Worm (Caenorhabditis elegans) whole organism, L4 larva: ENCODE data around the gene T05A7.1.
A peak's percentile ranks its signal among the peaks of the same experiment; 100 is the strongest.

ENCODE experiments used
- F26F4.8 ChIP-seq: fragments of 200-800 bp; sonication (Bioruptor generic); conservative IDR thresholded peaks from 2 replicates; pipeline ENCODE4 v1.3.6; 2022; ENCODE audit warnings: missing genetic modification characterization, missing compliant biosample characterization
- T20F7.1 ChIP-seq: fragments of 200-800 bp; sonication (Bioruptor generic); optimal IDR thresholded peaks from 2 replicates; lab custom pipeline; 2018; ENCODE audit warnings: mild to moderate bottlenecking, missing genetic modification characterization, missing compliant biosample characterization
- Y105C5A.15 ChIP-seq: fragments of 200-800 bp; sonication (Bioruptor generic); IDR thresholded peaks from 2 replicates; pipeline ENCODE4 v1.3.6; 2022; ENCODE audit warnings: missing genetic modification characterization, missing compliant biosample characterization
- Y5F2A.4 ChIP-seq: fragments of 200-800 bp; sonication (Bioruptor generic); optimal IDR thresholded peaks from 2 replicates; lab custom pipeline; 2018; ENCODE audit warnings: mild to moderate bottlenecking, missing genetic modification characterization, missing compliant biosample characterization
- Y75B8A.6 ChIP-seq: fragments of 200-800 bp; sonication (Bioruptor generic); IDR thresholded peaks from 2 replicates; pipeline ENCODE4 v1.3.6; 2022; ENCODE audit warnings: missing genetic modification reagents, missing genetic modification characterization, missing compliant biosample characterization
- arid-1 ChIP-seq: fragments of 200-800 bp; sonication (Bioruptor generic); conservative IDR thresholded peaks from 2 replicates; pipeline ENCODE4 v1.3.6; 2022; ENCODE audit warnings: missing genetic modification reagents, missing genetic modification characterization, missing compliant biosample characterization
- ceh-20 ChIP-seq: fragments of 200-800 bp; sonication (Bioruptor generic); IDR thresholded peaks from 2 replicates; pipeline ENCODE4 v1.3.6; 2022; ENCODE audit warnings: missing genetic modification reagents, missing genetic modification characterization, missing compliant biosample characterization
- ceh-28 ChIP-seq: fragments of 150-350 bp; optimal IDR thresholded peaks from 2 replicates; lab custom pipeline; 2014; ENCODE audit warnings: missing biosample characterization, missing genetic modification reagents, missing genetic modification characterization
- ceh-32 ChIP-seq: sonication (generic microtip); optimal IDR thresholded peaks from 2 replicates; lab custom pipeline; 2016; ENCODE audit warnings: mild to moderate bottlenecking, missing genetic modification characterization, missing compliant biosample characterization; ENCODE audit not compliant: poor library complexity
- ceh-44 ChIP-seq: fragments of 200-800 bp; sonication (Bioruptor generic); IDR thresholded peaks from 2 replicates; pipeline ENCODE4 v1.3.6; 2022; ENCODE audit warnings: missing genetic modification reagents, missing genetic modification characterization, missing compliant biosample characterization
- ceh-62 ChIP-seq: sonication (generic microtip); optimal IDR thresholded peaks from 2 replicates; lab custom pipeline; 2017; ENCODE audit warnings: missing biosample characterization, missing genetic modification characterization
- ceh-82 ChIP-seq: sonication (generic microtip); optimal IDR thresholded peaks from 2 replicates; lab custom pipeline; 2017; ENCODE audit warnings: missing biosample characterization, missing genetic modification characterization
- ces-1 ChIP-seq: fragments of 150-350 bp; sonication (generic microtip); optimal IDR thresholded peaks from 4 replicates; lab custom pipeline; 2014; ENCODE audit warnings: missing biosample characterization, missing genetic modification reagents, missing genetic modification characterization
- cey-2 ChIP-seq: sonication (generic microtip); optimal IDR thresholded peaks from 3 replicates; lab custom pipeline; 2017; ENCODE audit warnings: missing genetic modification characterization, mild to moderate bottlenecking, missing compliant biosample characterization, antibody characterized with exemption, borderline replicate concordance; ENCODE audit not compliant: insufficient read depth
- daf-12 ChIP-seq: fragments of 150-350 bp; optimal IDR thresholded peaks from 2 replicates; lab custom pipeline; 2014; ENCODE audit warnings: missing biosample characterization, missing genetic modification reagents, missing genetic modification characterization
- daf-16 ChIP-seq, 3 experiments: sonication (generic microtip); optimal IDR thresholded peaks; 2 replicates each; lab custom pipeline; 2016 to 2017; ENCODE audit warnings: missing genetic modification characterization in 3 of 3, missing genetic modification reagents in 3 of 3, mild to moderate bottlenecking in 2 of 3, missing compliant biosample characterization in 2 of 3, missing biosample characterization in 1 of 3, moderate library complexity in 1 of 3
- daf-8 ChIP-seq: fragments of 200-800 bp; sonication (Bioruptor generic); IDR thresholded peaks from 2 replicates; pipeline ENCODE4 v1.3.6; 2022; ENCODE audit warnings: missing genetic modification characterization, missing compliant biosample characterization
- dmd-8 ChIP-seq: fragments of 200-800 bp; sonication (Bioruptor generic); IDR thresholded peaks from 2 replicates; pipeline ENCODE4 v1.3.6; 2022; ENCODE audit warnings: missing genetic modification characterization, missing compliant biosample characterization
- duxl-1 ChIP-seq: sonication (generic microtip); optimal IDR thresholded peaks from 2 replicates; lab custom pipeline; 2016; ENCODE audit warnings: mild to moderate bottlenecking, missing genetic modification characterization, moderate library complexity, missing compliant biosample characterization; ENCODE audit not compliant: poor library complexity
- egl-27 ChIP-seq: sonication (generic microtip); optimal IDR thresholded peaks from 3 replicates; lab custom pipeline; 2017; ENCODE audit warnings: missing biosample characterization, missing genetic modification reagents, missing genetic modification characterization
- egl-43 ChIP-seq: fragments of 200-800 bp; sonication (Bioruptor generic); IDR thresholded peaks from 2 replicates; pipeline ENCODE4 v1.3.6; 2022; ENCODE audit warnings: missing genetic modification reagents, missing genetic modification characterization, missing compliant biosample characterization
- gei-8 ChIP-seq: fragments of 200-800 bp; sonication (Bioruptor generic); optimal IDR thresholded peaks from 2 replicates; lab custom pipeline; 2018; ENCODE audit warnings: mild to moderate bottlenecking, missing genetic modification characterization, missing compliant biosample characterization
- hlh-30 ChIP-seq: sonication (generic microtip); optimal IDR thresholded peaks from 2 replicates; lab custom pipeline; 2017; ENCODE audit warnings: antibody characterized with exemption, mild to moderate bottlenecking, missing genetic modification characterization, missing compliant biosample characterization; ENCODE audit not compliant: insufficient read depth
- hmg-1.1 ChIP-seq: fragments of 200-800 bp; sonication (Bioruptor generic); IDR thresholded peaks from 2 replicates; pipeline ENCODE4 v1.3.6; 2022; ENCODE audit warnings: missing genetic modification reagents, missing genetic modification characterization, missing compliant biosample characterization
- lin-13 ChIP-seq: fragments of 150-350 bp; optimal IDR thresholded peaks from 2 replicates; lab custom pipeline; 2014; ENCODE audit warnings: missing biosample characterization, missing genetic modification reagents, missing genetic modification characterization
- lir-3 ChIP-seq: sonication (generic microtip); optimal IDR thresholded peaks from 2 replicates; lab custom pipeline; 2016; ENCODE audit warnings: mild to moderate bottlenecking, missing genetic modification characterization, missing compliant biosample characterization
- mdl-1 ChIP-seq, 2 experiments: fragments of 150-350 bp in 1 of 2; sonication (generic microtip) in 1 of 2; optimal IDR thresholded peaks; 2 replicates each; lab custom pipeline; 2014 to 2017; ENCODE audit warnings: missing biosample characterization in 2 of 2, missing genetic modification characterization in 2 of 2
- mxl-3 ChIP-seq: fragments of 200-800 bp; sonication (Bioruptor generic); optimal IDR thresholded peaks from 2 replicates; lab custom pipeline; 2018; ENCODE audit warnings: mild to moderate bottlenecking, missing genetic modification characterization, missing compliant biosample characterization
- nhr-102 ChIP-seq: sonication (generic microtip); optimal IDR thresholded peaks from 2 replicates; lab custom pipeline; 2016; ENCODE audit warnings: mild to moderate bottlenecking, missing genetic modification characterization, moderate library complexity, missing compliant biosample characterization
- nhr-111 ChIP-seq: fragments of 200-800 bp; sonication (Bioruptor generic); optimal IDR thresholded peaks from 2 replicates; lab custom pipeline; 2018; ENCODE audit warnings: mild to moderate bottlenecking, missing genetic modification characterization, missing compliant biosample characterization
- nhr-42 ChIP-seq: fragments of 200-800 bp; sonication (Bioruptor generic); IDR thresholded peaks from 2 replicates; pipeline ENCODE4 v1.3.6; 2022; ENCODE audit warnings: missing genetic modification characterization, missing compliant biosample characterization
- rbr-2 ChIP-seq: sonication (generic microtip); optimal IDR thresholded peaks from 2 replicates; lab custom pipeline; 2016; ENCODE audit warnings: missing genotype, missing genetic modification characterization, missing compliant biosample characterization
- sdz-12 ChIP-seq: fragments of 200-800 bp; sonication (Bioruptor generic); optimal IDR thresholded peaks from 2 replicates; lab custom pipeline; 2018; ENCODE audit warnings: mild to moderate bottlenecking, missing genetic modification characterization, missing compliant biosample characterization
- set-16 ChIP-seq: fragments of 200-800 bp; sonication (Bioruptor generic); IDR thresholded peaks from 2 replicates; pipeline ENCODE4 v1.3.6; 2022; ENCODE audit warnings: missing genetic modification reagents, missing genetic modification characterization, missing compliant biosample characterization
- tag-97 ChIP-seq: fragments of 200-800 bp; sonication (Bioruptor generic); IDR thresholded peaks from 2 replicates; pipeline ENCODE4 v1.3.6; 2022; ENCODE audit warnings: missing genetic modification characterization, missing compliant biosample characterization
- unc-130 ChIP-seq: sonication (generic microtip); optimal IDR thresholded peaks from 2 replicates; lab custom pipeline; 2016; ENCODE audit warnings: missing genetic modification reagents, missing genetic modification characterization, missing compliant biosample characterization
- unc-39 ChIP-seq: sonication (generic microtip); optimal IDR thresholded peaks from 2 replicates; lab custom pipeline; 2017; ENCODE audit warnings: missing biosample characterization, missing genetic modification characterization
- unc-62 ChIP-seq, 3 experiments: fragments of 150-350 bp in 1 of 3; sonication (generic microtip); optimal IDR thresholded peaks in 2 of 3; peaks in 1 of 3; 1 replicate in 1 of 3; 2 replicates in 2 of 3; lab custom pipeline; 2014 to 2017; ENCODE audit warnings: missing biosample characterization in 3 of 3, missing genetic modification characterization in 3 of 3, missing genetic modification reagents in 3 of 3, missing genotype in 1 of 3
- zfp-3 ChIP-seq: fragments of 200-800 bp; sonication (Bioruptor generic); conservative IDR thresholded peaks from 2 replicates; pipeline ENCODE4 v1.3.6; 2022; ENCODE audit warnings: missing genetic modification reagents, missing genetic modification characterization, missing compliant biosample characterization

Gene T05A7.1

DNA sequence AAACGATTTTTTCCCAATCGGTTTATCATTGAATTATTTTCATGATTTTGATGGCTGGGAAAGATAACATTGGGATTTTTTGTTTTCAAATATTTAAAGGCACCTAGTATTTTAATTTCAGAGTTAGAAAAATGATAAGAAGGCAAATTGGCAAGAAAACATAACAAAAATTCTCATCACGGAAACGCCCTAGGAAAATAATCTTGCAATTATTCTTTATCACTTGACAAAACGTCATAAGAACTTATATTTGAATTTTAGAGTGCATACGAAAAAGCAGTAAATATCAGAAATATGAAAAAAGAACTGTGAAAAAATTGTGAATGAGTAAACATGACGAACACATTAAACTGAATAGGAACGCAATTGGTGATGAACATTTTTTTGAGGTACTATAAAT lies 20.6 kb upstream of the T05A7.1 start:
- TF ChIP-seq daf-16 (GFP tag; optimal IDR thresholded peaks at IDR 0.05; lab: Kevin White, UChicago), result no peak
- peak; percentile 83 for TF ChIP-seq daf-16 (tag; optimal IDR thresholded peaks at IDR 0.05; lab: Kevin White, UChicago)
- no peak for TF ChIP-seq mxl-3 (GFP tag; lab: Kevin White, UChicago)

DNA sequence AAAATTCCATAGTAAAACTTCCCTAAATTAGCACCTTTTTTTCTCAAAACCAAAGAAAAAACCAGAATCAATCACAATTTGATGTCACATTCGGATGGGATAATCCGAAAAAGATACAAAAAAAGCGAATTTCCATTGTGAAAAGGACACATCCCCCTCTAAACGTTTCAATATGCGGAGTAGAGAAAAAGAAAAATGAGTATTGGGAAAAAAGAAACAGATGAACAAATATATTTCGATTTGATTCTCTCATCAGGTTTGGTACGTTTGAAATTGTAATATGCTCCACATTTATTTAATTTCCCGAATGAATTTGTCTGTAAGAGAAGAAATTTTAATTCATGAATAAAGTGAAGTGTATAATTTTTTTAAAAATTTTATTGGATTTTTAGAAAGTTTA lies 19.8 kb upstream of the T05A7.1 start:
- TF ChIP-seq arid-1 (GFP tag; lab: Robert Waterston, UW) (no peak), ceh-20 (no peak), nhr-102 (tag; lab: Kevin White, UChicago) (no peak), F26F4.8 (GFP tag; lab: Robert Waterston, UW) (no peak), Y105C5A.15 (GFP tag; lab: Robert Waterston, UW) (no peak), lin-13 (GFP tag; lab: Kevin White, UChicago) (no peak), set-16 (no peak), hlh-30 (tag; lab: Kevin White, UChicago) (no peak), rbr-2 (tag; lab: Kevin White, UChicago) (no peak), daf-8 (GFP tag; lab: Robert Waterston, UW) (no peak), daf-12 (tag; lab: Kevin White, UChicago) (no peak), ces-1 (no peak), gei-8 (GFP tag; lab: Kevin White, UChicago) (no peak), ceh-28 (tag; lab: Kevin White, UChicago) (no peak), egl-27 (no peak), ceh-82 (tag; lab: Kevin White, UChicago) (no peak), cey-2 (no peak), T20F7.1 (no peak)

DNA sequence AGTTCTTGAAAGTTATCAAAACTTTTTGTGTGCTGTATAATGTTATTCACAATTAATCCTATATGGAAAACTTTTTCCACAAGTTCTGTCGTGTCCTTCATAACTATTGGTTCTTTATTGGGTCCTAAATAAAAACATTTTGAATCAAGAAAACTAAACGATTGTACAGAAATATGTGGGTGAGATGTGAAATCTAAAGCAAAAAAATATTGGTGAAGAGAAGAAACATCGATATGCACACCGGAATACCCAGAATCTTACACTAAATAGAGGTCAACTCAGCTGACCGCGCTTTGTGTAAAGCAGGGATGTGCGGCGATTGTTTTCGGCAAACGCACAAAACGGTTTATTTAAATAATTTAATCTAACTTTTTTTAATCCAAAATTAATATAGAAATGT lies 16.7 kb upstream of the T05A7.1 start, which contains the start of gene T05A7.13:
TSS of gene T05A7.13 (minus strand) at position 101 of the 400 bp plus-strand sequence.
- TF ChIP-seq Y5F2A.4 (no peak), daf-16 (GFP tag; optimal IDR thresholded peaks at IDR 0.05; lab: Kevin White, UChicago) (no peak), daf-16 (tag; optimal IDR thresholded peaks at IDR 0.05; lab: Kevin White, UChicago) (no peak), daf-8 (GFP tag; lab: Robert Waterston, UW) (no peak), tag-97 (no peak)

DNA sequence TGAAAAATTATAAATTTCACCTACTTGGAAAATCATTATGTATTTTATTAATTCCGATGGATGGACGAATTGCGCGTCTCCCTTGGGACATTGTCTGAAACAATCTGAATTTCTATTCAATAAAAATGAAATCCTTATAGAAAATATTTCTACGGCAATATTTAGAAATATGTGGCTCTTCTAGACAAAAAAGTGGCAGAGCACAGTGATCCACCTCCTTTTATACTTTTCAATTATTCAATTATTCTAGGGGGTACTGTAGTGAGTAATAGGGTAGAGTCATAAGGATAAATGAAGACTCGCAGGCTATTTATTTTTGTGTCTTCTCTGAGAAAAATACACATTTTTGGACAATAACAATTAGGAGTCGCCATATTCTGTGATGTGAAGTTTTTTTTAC lies 14.8 kb upstream of the T05A7.1 start, which contains the start of gene T05A7.12:
TSS of gene T05A7.12 (minus strand) at position 101 of the 400 bp plus-strand sequence.
- TF ChIP-seq lir-3 (tag; lab: Kevin White, UChicago) (no peak), nhr-42 (no peak), sdz-12 (GFP tag; lab: Kevin White, UChicago) (no peak), Y75B8A.6 (GFP tag; lab: Robert Waterston, UW) (no peak), ceh-62 (no peak), unc-39 (tag; lab: Kevin White, UChicago) (no peak), ceh-32 (tag; lab: Kevin White, UChicago) (no peak), gei-8 (GFP tag; lab: Kevin White, UChicago) (no peak), nhr-111 (no peak), mxl-3 (GFP tag; lab: Kevin White, UChicago) (no peak), dmd-8 (GFP tag; lab: Robert Waterston, UW) (no peak), ceh-82 (tag; lab: Kevin White, UChicago) (no peak), duxl-1 (tag; lab: Kevin White, UChicago) (no peak), mdl-1 (tag; optimal IDR thresholded peaks at IDR 0.05; lab: Kevin White, UChicago) (no peak)

DNA sequence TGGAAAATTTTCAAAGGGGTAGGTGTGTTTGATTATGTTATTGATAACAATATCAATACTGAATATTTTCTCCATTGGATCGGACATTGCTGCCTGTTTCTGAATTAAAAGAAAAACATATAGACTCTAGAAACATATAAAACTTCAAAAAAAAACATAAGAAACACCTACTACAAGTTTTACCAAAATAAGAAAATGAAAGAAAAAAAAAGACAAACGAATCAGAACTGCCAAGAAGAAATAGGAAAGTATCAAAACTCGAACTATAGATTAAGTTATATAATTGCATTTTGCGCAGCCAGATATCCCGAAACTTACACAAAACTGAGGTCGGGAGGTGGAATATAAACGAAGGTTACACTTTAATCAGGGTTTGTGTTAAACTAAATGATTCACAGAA lies 12.7 kb upstream of the T05A7.1 start, which contains the start of gene T05A7.11:
TSS of gene T05A7.11 (minus strand) at position 101 of the 400 bp plus-strand sequence.
- TF ChIP-seq unc-130 (GFP tag; lab: Kevin White, UChicago) (no peak), zfp-3 (GFP tag; lab: Robert Waterston, UW) (no peak), egl-43 (no peak), unc-62 (GFP tag; optimal IDR thresholded peaks at IDR 0.05 in 1 of 2; lab: Kevin White, UChicago) (no peak), unc-62 (tag; optimal IDR thresholded peaks at IDR 0.05; lab: Kevin White, UChicago) (no peak), hmg-1.1 (GFP tag; lab: Robert Waterston, UW) (no peak), lin-13 (GFP tag; lab: Kevin White, UChicago) (no peak), mdl-1 (tag; optimal IDR thresholded peaks at IDR 0.05; lab: Kevin White, UChicago) (no peak), ceh-44 (GFP tag; lab: Robert Waterston, UW) (no peak)
